Worm (Caenorhabditis elegans) whole organism, L4 larva: ENCODE measurements around the gene lgc-33.

Experiments
- F26F4.8 ChIP-seq: fragments of 200-800 bp; sonication (Bioruptor generic); conservative IDR thresholded peaks from 2 replicates; pipeline ENCODE4 v1.3.6; 2022; ENCODE audit warnings: missing genetic modification characterization, missing compliant biosample characterization
- Y48G9A.11 ChIP-seq: fragments of 200-800 bp; sonication (Bioruptor generic); IDR thresholded peaks from 2 replicates; pipeline ENCODE4 v1.3.6; 2022; ENCODE audit warnings: missing genetic modification reagents, missing genetic modification characterization, missing compliant biosample characterization
- ZK546.5 ChIP-seq, 2 experiments: sonication (generic microtip); optimal IDR thresholded peaks; 2 replicates each; lab custom pipeline; 2017; ENCODE audit warnings: missing biosample characterization in 2 of 2, missing genetic modification characterization in 2 of 2
- aly-2 ChIP-seq: sonication (generic microtip); optimal IDR thresholded peaks from 2 replicates; lab custom pipeline; 2018; ENCODE audit warnings: missing biosample characterization, missing genetic modification characterization
- fos-1 ChIP-seq: fragments of 150-350 bp; optimal IDR thresholded peaks from 2 replicates; lab custom pipeline; 2014; ENCODE audit warnings: missing biosample characterization, missing genetic modification characterization
- lin-15B ChIP-seq: fragments of 150-350 bp; sonication (generic microtip); optimal IDR thresholded peaks from 3 replicates; lab custom pipeline; 2014; ENCODE audit warnings: missing biosample characterization, missing genetic modification characterization
- lin-39 ChIP-seq: fragments of 150-350 bp; optimal IDR thresholded peaks from 2 replicates; lab custom pipeline; 2014; ENCODE audit warnings: missing biosample characterization, missing genetic modification reagents, missing genetic modification characterization
- lir-3 ChIP-seq: sonication (generic microtip); optimal IDR thresholded peaks from 2 replicates; lab custom pipeline; 2016; ENCODE audit warnings: mild to moderate bottlenecking, missing genetic modification characterization, missing compliant biosample characterization
- madf-9 ChIP-seq: fragments of 200-800 bp; sonication (Bioruptor generic); conservative IDR thresholded peaks from 2 replicates; pipeline ENCODE4 v1.3.6; 2022; ENCODE audit warnings: missing genetic modification reagents, missing genetic modification characterization, missing compliant biosample characterization
- mdl-1 ChIP-seq, 2 experiments: fragments of 150-350 bp in 1 of 2; sonication (generic microtip) in 1 of 2; optimal IDR thresholded peaks; 2 replicates each; lab custom pipeline; 2014 to 2017; ENCODE audit warnings: missing biosample characterization in 2 of 2, missing genetic modification characterization in 2 of 2
- nhr-102 ChIP-seq: sonication (generic microtip); optimal IDR thresholded peaks from 2 replicates; lab custom pipeline; 2016; ENCODE audit warnings: mild to moderate bottlenecking, missing genetic modification characterization, moderate library complexity, missing compliant biosample characterization
- snpc-4 ChIP-seq: fragments of 150-350 bp; optimal IDR thresholded peaks from 2 replicates; lab custom pipeline; 2014; ENCODE audit warnings: missing biosample characterization, missing genetic modification characterization
- vab-7 ChIP-seq: fragments of 200-800 bp; sonication (Bioruptor generic); IDR thresholded peaks from 2 replicates; pipeline ENCODE4 v1.3.6; 2022; ENCODE audit warnings: missing genetic modification reagents, missing genetic modification characterization, missing compliant biosample characterization

DNA sequence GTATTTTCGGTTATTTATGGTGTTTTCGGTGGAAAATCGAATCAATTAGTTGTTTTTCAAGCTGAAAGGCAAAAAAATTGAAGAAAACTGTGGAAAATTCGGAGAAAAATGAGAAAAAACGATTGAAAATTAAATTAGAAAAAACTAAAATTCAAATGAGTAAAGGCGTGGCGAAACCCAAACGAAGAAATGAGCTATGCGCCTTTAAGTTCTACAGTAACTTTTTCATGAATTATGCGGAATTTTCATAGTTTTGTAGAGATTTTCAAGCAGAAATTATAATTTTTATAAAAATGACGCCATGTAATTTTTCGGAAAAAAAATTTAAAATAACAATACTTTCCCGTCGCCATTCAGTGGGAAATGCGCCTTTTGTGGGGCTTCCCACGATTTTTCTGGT lies 15.6 kb upstream of the lgc-33 start:
- TF ChIP-seq fos-1 (tag; lab: Kevin White, UChicago) (no peak), Y48G9A.11 (GFP tag; lab: Robert Waterston, UW) (no peak), mdl-1 (tag; optimal IDR thresholded peaks at IDR 0.05; lab: Kevin White, UChicago) (no peak), F26F4.8 (GFP tag; lab: Robert Waterston, UW) (no peak), vab-7 (GFP tag; lab: Robert Waterston, UW) (no peak), ZK546.5 (tag; optimal IDR thresholded peaks at IDR 0.05; lab: Kevin White, UChicago) (no peak), lin-39 (tag; lab: Kevin White, UChicago) (no peak), snpc-4 (tag; lab: Kevin White, UChicago) (no peak), lin-15B (tag; lab: Kevin White, UChicago) (no peak), aly-2 (no peak), lir-3 (tag; lab: Kevin White, UChicago) (no peak), madf-9 (GFP tag; lab: Robert Waterston, UW) (no peak), nhr-102 (no peak)
